Worm (Caenorhabditis elegans) whole organism, midembryonic: ENCODE measurements around the gene flr-4.

Source experiments
- T22C8.4 ChIP-seq: fragments of 200-800 bp; sonication (Bioruptor generic); IDR thresholded peaks from 2 replicates; pipeline ENCODE4 v1.3.6; 2022; ENCODE audit warnings: missing genetic modification characterization, missing compliant biosample characterization
- cog-1 ChIP-seq: sonication (generic microtip); optimal IDR thresholded peaks from 2 replicates; lab custom pipeline; 2016; ENCODE audit warnings: missing genetic modification characterization, missing compliant biosample characterization
- flt-1 ChIP-seq: fragments of 200-800 bp; sonication (Bioruptor generic); IDR thresholded peaks from 2 replicates; pipeline ENCODE4 v1.3.6; 2022; ENCODE audit warnings: missing genetic modification characterization, missing compliant biosample characterization
- klf-2 ChIP-seq: fragments of 200-800 bp; sonication (Bioruptor generic); conservative IDR thresholded peaks from 2 replicates; pipeline ENCODE4 v1.3.6; 2022; ENCODE audit warnings: missing genetic modification reagents, missing genetic modification characterization, missing compliant biosample characterization
- med-1 ChIP-seq: sonication (generic microtip); optimal IDR thresholded peaks from 2 replicates; lab custom pipeline; 2017; ENCODE audit warnings: missing genetic modification characterization, mild to moderate bottlenecking, missing compliant biosample characterization, antibody characterized with exemption, missing genetic modification reagents; ENCODE audit not compliant: insufficient read depth
- ref-1 ChIP-seq: fragments of 200-800 bp; sonication (Bioruptor generic); conservative IDR thresholded peaks from 2 replicates; pipeline ENCODE4 v1.3.6; 2022; ENCODE audit warnings: missing genetic modification reagents, missing genetic modification characterization, missing compliant biosample characterization
- tab-1 ChIP-seq: fragments of 200-800 bp; sonication (Bioruptor generic); IDR thresholded peaks from 2 replicates; pipeline ENCODE4 v1.3.6; 2022; ENCODE audit warnings: missing genetic modification characterization, missing compliant biosample characterization
- ztf-23 ChIP-seq: fragments of 200-800 bp; sonication (Bioruptor generic); IDR thresholded peaks from 2 replicates; pipeline ENCODE4 v1.3.6; 2022; ENCODE audit warnings: missing genetic modification reagents, missing genetic modification characterization, missing compliant biosample characterization
- ztf-29 ChIP-seq: fragments of 200-800 bp; sonication (Bioruptor generic); IDR thresholded peaks from 2 replicates; pipeline ENCODE4 v1.3.6; 2022; ENCODE audit warnings: missing genetic modification reagents, missing genetic modification characterization, missing compliant biosample characterization

Gene flr-4

DNA sequence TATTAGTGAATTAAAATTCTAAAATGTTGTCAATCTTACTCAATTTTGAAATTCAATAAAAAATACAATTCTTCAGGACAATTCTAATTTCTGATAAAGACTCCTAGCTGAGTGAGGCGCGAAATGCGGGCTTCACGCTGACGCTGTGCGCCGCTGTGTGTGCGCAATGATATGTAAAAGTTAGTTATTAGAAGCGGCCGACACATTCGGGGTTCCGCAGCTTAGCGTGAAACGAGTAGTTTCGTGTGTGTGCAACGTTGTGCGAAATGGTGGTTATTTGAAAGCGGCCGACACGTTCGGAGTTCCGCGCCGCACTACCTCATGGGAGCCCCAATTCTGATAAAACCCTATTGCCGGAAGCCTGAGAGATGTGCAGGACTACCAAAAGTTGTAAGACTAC lies 14.0 kb upstream of the flr-4 start:
- TF ChIP-seq ztf-23 (GFP tag; lab: Robert Waterston, UW) (no peak), flt-1 (GFP tag; lab: Robert Waterston, UW) (no peak), ref-1 (GFP tag; lab: Robert Waterston, UW) (no peak), klf-2 (GFP tag; lab: Robert Waterston, UW) (no peak), cog-1 (no peak), T22C8.4 (GFP tag; lab: Robert Waterston, UW) (no peak), ztf-29 (no peak), tab-1 (GFP tag; lab: Robert Waterston, UW) (no peak), med-1 (GFP tag; lab: Kevin White, UChicago) (no peak)

- TF ChIP-seq ztf-23 (GFP tag; lab: Robert Waterston, UW) = no peak
- TF ChIP-seq cog-1 = no peak
- TF ChIP-seq flt-1 (GFP tag; lab: Robert Waterston, UW) = no peak
- no peak for TF ChIP-seq med-1 (GFP tag; lab: Kevin White, UChicago)
- TF ChIP-seq ref-1 (GFP tag; lab: Robert Waterston, UW) = no peak
Observed at ce11 chrX:15076042-15076565, 13.1 kb upstream of the flr-4 start, which contains the start of the genes H40L08.3 and H40L08.9. TSS of gene H40L08.3 (minus strand) at chrX:15076092. TSS of gene H40L08.9 (minus strand) at chrX:15076480.

DNA sequence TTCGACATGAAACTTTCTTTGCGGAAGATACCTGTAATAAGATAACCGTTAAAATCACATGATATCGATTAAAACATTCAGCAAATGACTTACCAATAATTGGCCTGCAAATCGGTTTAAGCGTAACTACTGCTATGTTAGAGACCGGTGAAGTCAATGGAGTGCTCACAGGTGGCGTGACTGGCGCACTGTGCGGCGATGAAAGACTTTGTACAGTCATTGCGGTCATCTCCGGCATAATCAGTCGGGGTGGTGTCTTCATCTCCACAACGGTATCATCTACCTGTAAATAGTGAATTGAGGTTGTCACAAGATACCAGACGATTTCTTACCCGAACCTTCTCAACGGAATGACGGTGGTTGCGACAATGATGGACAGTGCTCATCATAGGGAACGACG lies 12.3 kb upstream of the flr-4 start:
- TF ChIP-seq T22C8.4 (GFP tag; lab: Robert Waterston, UW) = no peak

- no peak for TF ChIP-seq tab-1 (GFP tag; lab: Robert Waterston, UW)
- TF ChIP-seq med-1 (GFP tag; lab: Kevin White, UChicago) = no peak
- TF ChIP-seq ref-1 (GFP tag; lab: Robert Waterston, UW) = no peak
- no peak for TF ChIP-seq flt-1 (GFP tag; lab: Robert Waterston, UW)
- TF ChIP-seq cog-1 = no peak
- TF ChIP-seq T22C8.4 (GFP tag; lab: Robert Waterston, UW) = no peak
- TF ChIP-seq ztf-29 = no peak
- no peak for TF ChIP-seq ztf-23 (GFP tag; lab: Robert Waterston, UW)
- TF ChIP-seq klf-2 (GFP tag; lab: Robert Waterston, UW) = no peak
Observed at ce11 chrX:15077597-15078261, 11.5 kb upstream of the flr-4 start, which contains the start of the genes H40L08.8, H40L08.2 and H40L08.7. TSS of gene H40L08.8 (minus strand) at chrX:15077633. TSS of gene H40L08.2 (minus strand) at chrX:15077744. TSS of gene H40L08.7 (minus strand) at chrX:15077744.

DNA sequence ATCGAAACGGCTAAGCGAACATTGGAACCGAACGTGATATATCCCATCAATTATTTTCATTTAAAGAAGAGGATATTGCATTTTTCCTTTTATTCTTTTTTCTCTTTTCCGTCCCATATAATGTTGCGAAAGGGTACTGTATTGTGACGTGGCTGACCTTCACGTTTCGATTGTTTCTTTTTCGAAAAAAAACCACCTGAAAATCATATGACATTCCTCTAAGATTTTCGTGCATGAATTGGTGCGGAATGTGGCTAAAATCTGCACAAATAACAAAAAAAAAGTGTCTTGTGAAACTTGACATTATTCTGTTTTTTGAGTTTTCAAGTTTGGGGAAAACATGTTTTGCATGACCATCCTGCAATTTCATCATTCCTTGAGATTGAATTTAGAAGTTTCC lies 10.9 kb upstream of the flr-4 start:
- TF ChIP-seq ztf-23 (GFP tag; lab: Robert Waterston, UW) (no peak), tab-1 (GFP tag; lab: Robert Waterston, UW) (no peak), T22C8.4 (GFP tag; lab: Robert Waterston, UW) (no peak), cog-1 (no peak), ztf-29 (no peak), flt-1 (GFP tag; lab: Robert Waterston, UW) (no peak), klf-2 (GFP tag; lab: Robert Waterston, UW) (no peak), med-1 (GFP tag; lab: Kevin White, UChicago) (no peak), ref-1 (GFP tag; lab: Robert Waterston, UW) (no peak)

DNA sequence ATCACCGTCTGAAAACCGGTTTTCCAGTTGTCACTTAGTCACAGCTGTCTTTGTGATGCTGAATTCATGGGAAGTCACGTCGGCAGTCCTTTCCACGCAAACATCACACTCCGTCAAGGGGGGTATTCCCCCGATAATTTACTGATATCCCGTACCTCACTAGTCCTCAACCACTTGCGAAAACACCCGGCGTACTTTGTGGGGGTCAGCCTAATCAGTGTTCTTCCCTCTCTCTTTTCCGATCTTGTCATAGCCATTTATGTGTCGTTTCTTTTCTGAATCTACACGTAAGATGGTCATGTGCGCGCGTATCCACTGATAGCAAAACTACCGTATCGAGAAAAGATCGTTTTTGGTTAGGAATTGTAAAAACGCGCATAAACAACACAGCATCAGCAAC lies 9.8 kb upstream of the flr-4 start:
- no peak for TF ChIP-seq cog-1
- no peak for TF ChIP-seq tab-1 (GFP tag; lab: Robert Waterston, UW)
- TF ChIP-seq ref-1 (GFP tag; lab: Robert Waterston, UW) = no peak
- TF ChIP-seq ztf-29 = no peak
- no peak for TF ChIP-seq ztf-23 (GFP tag; lab: Robert Waterston, UW)
- TF ChIP-seq T22C8.4 (GFP tag; lab: Robert Waterston, UW) = no peak
- TF ChIP-seq flt-1 (GFP tag; lab: Robert Waterston, UW) = no peak
- TF ChIP-seq klf-2 (GFP tag; lab: Robert Waterston, UW) = no peak
- no peak for TF ChIP-seq med-1 (GFP tag; lab: Kevin White, UChicago)

ce11 chrX:15081486-15081885 lies 7.7 kb upstream of the flr-4 start:
- TF ChIP-seq klf-2 (GFP tag; lab: Robert Waterston, UW) (no peak), T22C8.4 (GFP tag; lab: Robert Waterston, UW) (no peak), cog-1 (no peak), ztf-23 (GFP tag; lab: Robert Waterston, UW) (no peak), med-1 (GFP tag; lab: Kevin White, UChicago) (no peak), tab-1 (GFP tag; lab: Robert Waterston, UW) (no peak), ztf-29 (no peak), flt-1 (GFP tag; lab: Robert Waterston, UW) (no peak)

DNA sequence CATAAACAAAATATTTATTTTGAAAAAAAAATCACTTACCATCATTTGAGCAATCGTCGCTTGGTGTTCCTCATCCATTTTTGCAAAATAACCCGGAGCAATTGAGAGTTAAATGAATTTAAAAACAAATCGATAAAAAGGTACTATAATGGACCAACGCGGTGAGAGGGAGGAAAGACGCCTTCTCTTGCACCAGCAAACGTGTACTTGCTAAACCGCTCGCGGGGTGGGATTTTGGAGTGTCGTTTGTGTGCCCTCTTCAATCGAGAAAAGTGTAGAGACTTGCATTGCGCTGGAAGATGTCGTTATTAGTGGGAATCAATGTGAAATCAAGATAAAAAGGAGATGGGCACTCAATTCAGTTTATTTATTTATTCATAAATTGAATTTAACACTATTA lies 5.4 kb upstream of the flr-4 start, which contains the start of gene H40L08.1:
TSS of gene H40L08.1 (minus strand) at position 292 of the 400 bp plus-strand sequence.
- TF ChIP-seq cog-1 (no peak), klf-2 (GFP tag; lab: Robert Waterston, UW) (no peak), ref-1 (GFP tag; lab: Robert Waterston, UW) (no peak), ztf-29 (no peak), flt-1 (GFP tag; lab: Robert Waterston, UW) (no peak), med-1 (GFP tag; lab: Kevin White, UChicago) (no peak), tab-1 (GFP tag; lab: Robert Waterston, UW) (no peak), ztf-23 (GFP tag; lab: Robert Waterston, UW) (no peak), T22C8.4 (GFP tag; lab: Robert Waterston, UW) (no peak)

- TF ChIP-seq tab-1 (GFP tag; lab: Robert Waterston, UW) (no peak), ztf-23 (GFP tag; lab: Robert Waterston, UW) (no peak), med-1 (GFP tag; lab: Kevin White, UChicago) (no peak), cog-1 (no peak), T22C8.4 (GFP tag; lab: Robert Waterston, UW) (no peak), klf-2 (GFP tag; lab: Robert Waterston, UW) (no peak), ztf-29 (no peak), flt-1 (GFP tag; lab: Robert Waterston, UW) (no peak), ref-1 (GFP tag; lab: Robert Waterston, UW) (no peak)
Observed at ce11 chrX:15084395-15084794, 4.8 kb upstream of the flr-4 start, which contains the start of gene F09B12.5. TSS of gene F09B12.5 (plus strand) at chrX:15084695.
